Worm (Caenorhabditis elegans) whole organism, late embryonic: ENCODE results near the gene C44C1.6.

Source experiments
- C38D4.7 ChIP-seq: fragments of 200-800 bp; sonication (Bioruptor generic); optimal IDR thresholded peaks from 2 replicates; lab custom pipeline; 2018; ENCODE audit warnings: mild to moderate bottlenecking, missing genetic modification characterization, moderate library complexity, missing compliant biosample characterization
- K02D7.2 ChIP-seq: sonication (generic microtip); optimal IDR thresholded peaks from 2 replicates; lab custom pipeline; 2017; ENCODE audit warnings: mild to moderate bottlenecking, missing genetic modification characterization, missing compliant biosample characterization
- Y22D7AL.16 ChIP-seq: sonication (generic microtip); optimal IDR thresholded peaks from 2 replicates; lab custom pipeline; 2016; ENCODE audit warnings: missing genetic modification characterization, missing compliant biosample characterization
- ahr-1 ChIP-seq: sonication (generic microtip); optimal IDR thresholded peaks from 2 replicates; lab custom pipeline; 2016; ENCODE audit warnings: missing genetic modification characterization, missing compliant biosample characterization
- ceh-14 ChIP-seq: sonication (generic microtip); optimal IDR thresholded peaks from 2 replicates; lab custom pipeline; 2016; ENCODE audit warnings: missing genotype, missing genetic modification characterization, missing compliant biosample characterization
- ceh-18 ChIP-seq: sonication (generic microtip); optimal IDR thresholded peaks from 2 replicates; lab custom pipeline; 2016; ENCODE audit warnings: missing genetic modification characterization, missing compliant biosample characterization
- ceh-22 ChIP-seq: sonication (generic microtip); optimal IDR thresholded peaks from 2 replicates; lab custom pipeline; 2017; ENCODE audit warnings: missing biosample characterization, missing genetic modification characterization
- ceh-31 ChIP-seq: sonication (generic microtip); optimal IDR thresholded peaks from 2 replicates; lab custom pipeline; 2016; ENCODE audit warnings: missing genetic modification characterization, missing compliant biosample characterization
- ceh-34 ChIP-seq: sonication (generic microtip); optimal IDR thresholded peaks from 2 replicates; lab custom pipeline; 2016; ENCODE audit warnings: mild to moderate bottlenecking, missing genetic modification characterization, missing compliant biosample characterization
- ceh-48 ChIP-seq: sonication (generic microtip); optimal IDR thresholded peaks from 2 replicates; lab custom pipeline; 2016; ENCODE audit warnings: missing genetic modification characterization, inconsistent platforms, missing compliant biosample characterization
- ceh-9 ChIP-seq: sonication (generic microtip); optimal IDR thresholded peaks from 2 replicates; lab custom pipeline; 2016; ENCODE audit warnings: mild to moderate bottlenecking, missing genetic modification characterization, inconsistent platforms, missing compliant biosample characterization
- che-1 ChIP-seq: sonication (generic microtip); optimal IDR thresholded peaks from 2 replicates; lab custom pipeline; 2016; ENCODE audit warnings: mild to moderate bottlenecking, missing genetic modification characterization, missing compliant biosample characterization
- dmd-4 ChIP-seq: sonication (generic microtip); optimal IDR thresholded peaks from 2 replicates; lab custom pipeline; 2016; ENCODE audit warnings: borderline replicate concordance, missing genetic modification characterization, missing compliant biosample characterization
- dve-1 ChIP-seq: sonication (generic microtip); optimal IDR thresholded peaks from 2 replicates; lab custom pipeline; 2017; ENCODE audit warnings: antibody characterized with exemption, mild to moderate bottlenecking, missing genetic modification characterization, missing compliant biosample characterization
- elt-4 ChIP-seq: sonication (generic microtip); optimal IDR thresholded peaks from 2 replicates; lab custom pipeline; 2016; ENCODE audit warnings: missing genetic modification characterization, missing compliant biosample characterization
- ets-4 ChIP-seq: sonication (generic microtip); optimal IDR thresholded peaks from 2 replicates; lab custom pipeline; 2016; ENCODE audit warnings: missing genetic modification characterization, missing compliant biosample characterization
- fkh-10 ChIP-seq: fragments of 150-350 bp; optimal IDR thresholded peaks from 2 replicates; lab custom pipeline; 2014; ENCODE audit warnings: missing biosample characterization, missing genetic modification reagents, missing genetic modification characterization
- gmeb-2 ChIP-seq: sonication (generic microtip); optimal IDR thresholded peaks from 2 replicates; lab custom pipeline; 2016; ENCODE audit warnings: missing genetic modification characterization, inconsistent platforms, missing compliant biosample characterization
- hlh-13 ChIP-seq: fragments of 200-800 bp; sonication (Bioruptor generic); optimal IDR thresholded peaks from 2 replicates; lab custom pipeline; 2018; ENCODE audit warnings: mild to moderate bottlenecking, missing genetic modification characterization, missing compliant biosample characterization
- hlh-15 ChIP-seq: sonication (generic microtip); optimal IDR thresholded peaks from 2 replicates; lab custom pipeline; 2016; ENCODE audit warnings: missing genetic modification characterization, missing compliant biosample characterization
- hlh-30 ChIP-seq: sonication (generic microtip); optimal IDR thresholded peaks from 2 replicates; lab custom pipeline; 2017; ENCODE audit warnings: antibody characterized with exemption, missing genetic modification characterization, missing compliant biosample characterization; ENCODE audit not compliant: insufficient read depth
- hlh-6 ChIP-seq: sonication (generic microtip); optimal IDR thresholded peaks from 2 replicates; lab custom pipeline; 2016; ENCODE audit warnings: missing genotype, missing genetic modification characterization, missing compliant biosample characterization
- hlh-8 ChIP-seq: sonication (generic microtip); optimal IDR thresholded peaks from 2 replicates; lab custom pipeline; 2016; ENCODE audit warnings: missing genotype, missing genetic modification characterization, missing compliant biosample characterization
- madf-2 ChIP-seq: sonication (generic microtip); optimal IDR thresholded peaks from 2 replicates; lab custom pipeline; 2017; ENCODE audit warnings: missing genetic modification characterization, missing compliant biosample characterization
- mec-3 ChIP-seq: sonication (generic microtip); optimal IDR thresholded peaks from 2 replicates; lab custom pipeline; 2016; ENCODE audit warnings: borderline replicate concordance, missing genetic modification characterization, missing compliant biosample characterization
- nfya-1 ChIP-seq: sonication (generic microtip); optimal IDR thresholded peaks from 2 replicates; lab custom pipeline; 2017; ENCODE audit warnings: missing genetic modification characterization, mild to moderate bottlenecking, missing compliant biosample characterization, antibody characterized with exemption, moderate library complexity
- nhr-11 ChIP-seq: fragments of 150-350 bp; optimal IDR thresholded peaks from 2 replicates; lab custom pipeline; 2014; ENCODE audit warnings: missing biosample characterization, missing genetic modification characterization
- npax-4 ChIP-seq: sonication (generic microtip); optimal IDR thresholded peaks from 2 replicates; lab custom pipeline; 2016; ENCODE audit warnings: missing genetic modification characterization, missing compliant biosample characterization
- odd-2 ChIP-seq: sonication (generic microtip); optimal IDR thresholded peaks from 2 replicates; lab custom pipeline; 2017; ENCODE audit warnings: antibody characterized with exemption, mild to moderate bottlenecking, missing genetic modification characterization, missing compliant biosample characterization
- pag-3 ChIP-seq: sonication (generic microtip); optimal IDR thresholded peaks from 2 replicates; lab custom pipeline; 2016; ENCODE audit warnings: missing compliant biosample characterization, missing genetic modification characterization, borderline replicate concordance
- pax-1 ChIP-seq: fragments of 150-350 bp; optimal IDR thresholded peaks from 2 replicates; lab custom pipeline; 2014; ENCODE audit warnings: missing biosample characterization, missing genetic modification characterization
- pha-2 ChIP-seq: sonication (generic microtip); optimal IDR thresholded peaks from 2 replicates; lab custom pipeline; 2017; ENCODE audit warnings: mild to moderate bottlenecking, missing genetic modification characterization, missing compliant biosample characterization
- pha-4 ChIP-seq: fragments of 150-350 bp; optimal IDR thresholded peaks from 2 replicates; lab custom pipeline; 2018; ENCODE audit warnings: missing biosample characterization, missing genetic modification reagents, missing genetic modification characterization
- pqm-1 ChIP-seq: sonication (generic microtip); optimal IDR thresholded peaks from 2 replicates; lab custom pipeline; 2016; ENCODE audit warnings: missing genetic modification characterization, missing compliant biosample characterization
- ref-2 ChIP-seq: sonication (generic microtip); optimal IDR thresholded peaks from 2 replicates; lab custom pipeline; 2016; ENCODE audit warnings: missing genetic modification characterization, missing compliant biosample characterization
- rnt-1 ChIP-seq: sonication (generic microtip); optimal IDR thresholded peaks from 2 replicates; lab custom pipeline; 2016; ENCODE audit warnings: missing genetic modification characterization, missing compliant biosample characterization
- sdc-2 ChIP-seq: sonication (generic microtip); optimal IDR thresholded peaks from 2 replicates; lab custom pipeline; 2016; ENCODE audit warnings: missing genotype, missing genetic modification characterization, missing compliant biosample characterization
- sox-2 ChIP-seq: fragments of 200-800 bp; sonication (Bioruptor generic); IDR thresholded peaks from 2 replicates; pipeline ENCODE4 v1.3.6; 2022; ENCODE audit warnings: missing genetic modification reagents, missing genetic modification characterization, missing compliant biosample characterization
- sox-4 ChIP-seq: sonication (generic microtip); optimal IDR thresholded peaks from 2 replicates; lab custom pipeline; 2017; ENCODE audit warnings: mild to moderate bottlenecking, missing genetic modification characterization, inconsistent platforms, missing compliant biosample characterization
- tbx-2 ChIP-seq: sonication (generic microtip); optimal IDR thresholded peaks from 2 replicates; lab custom pipeline; 2016; ENCODE audit warnings: missing genetic modification characterization, missing compliant biosample characterization
- tbx-7 ChIP-seq: sonication (generic microtip); optimal IDR thresholded peaks from 2 replicates; lab custom pipeline; 2016; ENCODE audit warnings: missing genotype, missing genetic modification characterization, missing compliant biosample characterization
- unc-42 ChIP-seq: sonication (generic microtip); optimal IDR thresholded peaks from 2 replicates; lab custom pipeline; 2016; ENCODE audit warnings: missing genotype, missing genetic modification characterization, missing compliant biosample characterization
- unc-55 ChIP-seq: sonication (generic microtip); optimal IDR thresholded peaks from 2 replicates; lab custom pipeline; 2017; ENCODE audit warnings: missing biosample characterization, missing genetic modification reagents, missing genetic modification characterization
- unc-86 ChIP-seq: sonication (generic microtip); optimal IDR thresholded peaks from 2 replicates; lab custom pipeline; 2016; ENCODE audit warnings: missing genetic modification characterization, missing compliant biosample characterization
- zip-5 ChIP-seq: sonication (generic microtip); optimal IDR thresholded peaks from 2 replicates; lab custom pipeline; 2016; ENCODE audit warnings: missing genetic modification characterization, missing compliant biosample characterization
- ztf-16 ChIP-seq: sonication (generic microtip); optimal IDR thresholded peaks from 2 replicates; lab custom pipeline; 2017; ENCODE audit warnings: missing genetic modification characterization, missing compliant biosample characterization

Gene C44C1.6

ce11 chrX:974499-975235, 4.6 kb upstream of the C44C1.6 start, which contains the start of gene vps-45:
TSS of gene vps-45 (minus strand) at chrX:974848.
- TF ChIP-seq tbx-2 (tag; lab: Kevin White, UChicago) (peak; percentile 20), pha-4 (tag; lab: Kevin White, UChicago) (no peak), rnt-1 (tag; lab: Kevin White, UChicago) (no peak), pqm-1 (tag; lab: Kevin White, UChicago) (no peak), unc-42 (tag; lab: Kevin White, UChicago) (peak; percentile 15), ets-4 (tag; lab: Kevin White, UChicago) (peak; percentile 15), ceh-48 (peak; percentile 80), mec-3 (tag; lab: Kevin White, UChicago) (no peak), ahr-1 (tag; lab: Kevin White, UChicago) (no peak), hlh-15 (tag; lab: Kevin White, UChicago) (no peak), ceh-31 (peak; percentile 69), pha-2 (no peak), fkh-10 (no peak), Y22D7AL.16 (tag; lab: Kevin White, UChicago) (no peak), dve-1 (tag; lab: Kevin White, UChicago) (no peak), sdc-2 (tag; lab: Kevin White, UChicago) (peak; percentile 35), zip-5 (tag; lab: Kevin White, UChicago) (no peak), pag-3 (tag; lab: Kevin White, UChicago) (no peak), unc-55 (GFP tag; lab: Kevin White, UChicago) (no peak), hlh-30 (no peak), ceh-18 (tag; lab: Kevin White, UChicago) (peak; percentile 14), dmd-4 (tag; lab: Kevin White, UChicago) (no peak), gmeb-2 (tag; lab: Kevin White, UChicago) (no peak), C38D4.7 (GFP tag; lab: Kevin White, UChicago) (no peak), hlh-6 (tag; lab: Kevin White, UChicago) (no peak), ceh-14 (tag; lab: Kevin White, UChicago) (no peak), ref-2 (tag; lab: Kevin White, UChicago) (peak; percentile 56), nfya-1 (tag; lab: Kevin White, UChicago) (peak; percentile 46), madf-2 (no peak), hlh-8 (tag; lab: Kevin White, UChicago) (peak; percentile 24), sox-4 (tag; lab: Kevin White, UChicago) (no peak)

- no peak for TF ChIP-seq sdc-2 (tag; lab: Kevin White, UChicago)
- TF ChIP-seq ahr-1 (tag; lab: Kevin White, UChicago) = no peak
- TF ChIP-seq gmeb-2 (tag; lab: Kevin White, UChicago) = no peak
- no peak for TF ChIP-seq hlh-30
- no peak for TF ChIP-seq tbx-2 (tag; lab: Kevin White, UChicago)
- TF ChIP-seq tbx-7 (tag; lab: Kevin White, UChicago) = no peak
- no peak for TF ChIP-seq dve-1 (tag; lab: Kevin White, UChicago)
- TF ChIP-seq K02D7.2 (tag; lab: Kevin White, UChicago) = no peak
- no peak for TF ChIP-seq ztf-16
- no peak for TF ChIP-seq elt-4
- TF ChIP-seq che-1 (tag; lab: Kevin White, UChicago) = no peak
- TF ChIP-seq, all 69 proteins: peak for 0
These were observed 6.9 kb downstream of the C44C1.6 start, which contains the start of gene ncs-1 for ce11 chrX:963171-963570. TSS of gene ncs-1 (minus strand) at chrX:963271.

- TF ChIP-seq hlh-8 (tag; lab: Kevin White, UChicago) = no peak
- TF ChIP-seq ceh-34 (tag; lab: Kevin White, UChicago) = no peak
- TF ChIP-seq ceh-48 = no peak
- TF ChIP-seq ceh-22 = no peak
- TF ChIP-seq ceh-14 (tag; lab: Kevin White, UChicago) = no peak
- TF ChIP-seq npax-4 = no peak
- TF ChIP-seq unc-86 (tag; lab: Kevin White, UChicago) = no peak
- no peak for TF ChIP-seq ceh-31
- no peak for TF ChIP-seq mec-3 (tag; lab: Kevin White, UChicago)
- TF ChIP-seq ceh-9 (tag; lab: Kevin White, UChicago) = no peak
- TF ChIP-seq odd-2 (tag; lab: Kevin White, UChicago) = no peak
- TF ChIP-seq nhr-11 (tag; lab: Kevin White, UChicago) = no peak
- TF ChIP-seq che-1 (tag; lab: Kevin White, UChicago) = no peak
- no peak for TF ChIP-seq pax-1
- TF ChIP-seq ets-4 (tag; lab: Kevin White, UChicago) = no peak
- TF ChIP-seq unc-55 (GFP tag; lab: Kevin White, UChicago) = no peak
- no peak for TF ChIP-seq hlh-13
- TF ChIP-seq sox-2 = no peak
- TF ChIP-seq sox-4 (tag; lab: Kevin White, UChicago) = no peak
These were observed 9.9 kb downstream of the C44C1.6 start for ce11 chrX:960139-960538.
